Worm (Caenorhabditis elegans) whole organism, mixed stage, embryonic: ENCODE results near the gene F39E9.6.

ENCODE experiments used
- mep-1 ChIP-seq: fragments of 150-350 bp; optimal IDR thresholded peaks from 2 replicates; lab custom pipeline; 2017; ENCODE audit warnings: missing biosample characterization, missing genetic modification reagents, missing genetic modification characterization, inconsistent platforms
- unc-62 ChIP-seq: fragments of 150-350 bp; optimal IDR thresholded peaks from 2 replicates; lab custom pipeline; 2014; ENCODE audit warnings: missing biosample characterization, missing genetic modification reagents, missing genetic modification characterization

DNA sequence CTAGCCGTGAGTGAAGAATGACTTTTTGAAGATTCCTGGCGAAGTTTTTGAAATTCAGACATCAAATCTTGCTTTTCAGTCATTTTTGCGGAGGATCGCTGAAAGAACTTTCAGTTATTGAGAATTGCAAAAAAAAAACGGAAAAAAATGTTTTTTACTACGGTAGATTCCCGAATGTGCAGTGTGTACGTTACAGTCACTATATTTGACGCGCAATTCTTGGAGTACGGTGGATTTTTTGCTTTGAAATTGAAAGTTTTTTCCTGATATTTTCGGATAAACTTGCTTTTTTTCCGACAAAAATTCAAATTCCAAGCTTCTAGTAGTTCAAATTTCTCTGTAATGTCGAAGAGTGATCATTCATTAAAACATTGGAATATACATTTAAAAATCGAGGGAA lies 28.6 kb upstream of the F39E9.6 start, which contains the start of gene F14D2.11:
- TF ChIP-seq mep-1 (tag; lab: Kevin White, UChicago) (no peak), unc-62 (no peak)
